Worm (Caenorhabditis elegans) whole organism, mixed stage, embryonic: ENCODE measurements around the gene suca-1.

Experiments
- nhr-76 ChIP-seq: sonication (generic microtip); optimal IDR thresholded peaks from 2 replicates; lab custom pipeline; 2017; ENCODE audit warnings: missing biosample characterization, missing genetic modification characterization
- snpc-4 ChIP-seq: fragments of 150-350 bp; optimal IDR thresholded peaks from 2 replicates; lab custom pipeline; 2014; ENCODE audit warnings: missing biosample characterization, missing genetic modification characterization
- ztf-11 ChIP-seq: fragments of 150-350 bp; optimal IDR thresholded peaks from 2 replicates; lab custom pipeline; 2014; ENCODE audit warnings: missing biosample characterization, missing genetic modification characterization

ce11 chrX:10900952-10901351, 1.0 kb upstream of the suca-1 start:
- TF ChIP-seq ztf-11 (tag; lab: Kevin White, UChicago) (no peak), nhr-76 (tag; lab: Kevin White, UChicago) (no peak), snpc-4 (tag; lab: Kevin White, UChicago) (no peak)
